Worm (Caenorhabditis elegans) whole organism, L1 larva: Measurements from ENCODE around the gene abi-1.
A peak's percentile ranks its signal among the peaks of the same experiment; 100 is the strongest.

Experiments used
- C04F5.9 ChIP-seq: sonication (generic microtip); optimal IDR thresholded peaks from 2 replicates; lab custom pipeline; 2016; ENCODE audit warnings: missing genetic modification characterization, missing compliant biosample characterization
- F16B12.6 ChIP-seq: fragments of 150-350 bp; optimal IDR thresholded peaks from 2 replicates; lab custom pipeline; 2014; ENCODE audit warnings: missing biosample characterization, missing genetic modification characterization
- aha-1 ChIP-seq: fragments of 150-350 bp; optimal IDR thresholded peaks from 2 replicates; lab custom pipeline; 2014; ENCODE audit warnings: missing biosample characterization, missing genetic modification characterization
- alr-1 ChIP-seq: fragments of 200-800 bp; sonication (Bioruptor generic); optimal IDR thresholded peaks from 2 replicates; lab custom pipeline; 2018; ENCODE audit warnings: borderline replicate concordance, mild to moderate bottlenecking, missing genetic modification characterization, missing compliant biosample characterization
- aly-2 ChIP-seq: fragments of 150-350 bp; optimal IDR thresholded peaks from 2 replicates; lab custom pipeline; 2014; ENCODE audit warnings: missing biosample characterization, missing genetic modification characterization
- ama-1 ChIP-seq: fragments of 150-350 bp; optimal IDR thresholded peaks from 2 replicates; lab custom pipeline; 2014
- blmp-1 ChIP-seq: fragments of 150-350 bp; optimal IDR thresholded peaks from 2 replicates; lab custom pipeline; 2014; ENCODE audit warnings: missing biosample characterization, missing genetic modification characterization
- ceh-63 ChIP-seq: fragments of 200-800 bp; sonication (Bioruptor generic); optimal IDR thresholded peaks from 2 replicates; lab custom pipeline; 2018; ENCODE audit warnings: mild to moderate bottlenecking, missing genetic modification characterization, missing compliant biosample characterization
- ceh-8 ChIP-seq: fragments of 200-800 bp; sonication (Bioruptor generic); optimal IDR thresholded peaks from 2 replicates; lab custom pipeline; 2018; ENCODE audit warnings: mild to moderate bottlenecking, missing genetic modification characterization, moderate library complexity, missing compliant biosample characterization
- ceh-82 ChIP-seq, 3 experiments: fragments of 150-350 bp in 1 of 3; sonication (generic microtip) in 2 of 3; optimal IDR thresholded peaks; 2 replicates each; lab custom pipeline; 2014 to 2017; ENCODE audit warnings: missing biosample characterization in 3 of 3, missing genetic modification characterization in 3 of 3
- ceh-88 ChIP-seq: fragments of 200-800 bp; sonication (Bioruptor generic); IDR thresholded peaks from 2 replicates; pipeline ENCODE4 v1.3.6; 2022; ENCODE audit warnings: missing genetic modification characterization, missing compliant biosample characterization
- ceh-90 ChIP-seq: sonication (generic microtip); optimal IDR thresholded peaks from 2 replicates; lab custom pipeline; 2016; ENCODE audit warnings: missing genetic modification characterization, missing compliant biosample characterization
- ces-1 ChIP-seq: fragments of 150-350 bp; optimal IDR thresholded peaks from 2 replicates; lab custom pipeline; 2014; ENCODE audit warnings: missing biosample characterization, missing genetic modification reagents, missing genetic modification characterization
- efl-1 ChIP-seq, 4 experiments: fragments of 150-350 bp; optimal IDR thresholded peaks in 3 of 4; peaks in 1 of 4; 1 replicate in 1 of 4; 2 replicates in 3 of 4; lab custom pipeline; 2014; ENCODE audit warnings: missing biosample characterization in 2 of 4, missing genetic modification characterization in 2 of 4, missing genetic modification reagents in 2 of 4
- efl-3 ChIP-seq: fragments of 200-800 bp; sonication (Bioruptor generic); optimal IDR thresholded peaks from 2 replicates; lab custom pipeline; 2018; ENCODE audit warnings: mild to moderate bottlenecking, missing genetic modification characterization, missing compliant biosample characterization
- egl-13 ChIP-seq: sonication (generic microtip); optimal IDR thresholded peaks from 2 replicates; lab custom pipeline; 2016; ENCODE audit warnings: missing genotype, missing genetic modification reagents, missing genetic modification characterization, missing compliant biosample characterization
- egl-27 ChIP-seq, 2 experiments: fragments of 150-350 bp in 1 of 2; sonication (generic microtip); optimal IDR thresholded peaks; 3 replicates each; lab custom pipeline; 2017 to 2018; ENCODE audit warnings: missing biosample characterization in 2 of 2, missing genetic modification characterization in 2 of 2, missing genetic modification reagents in 2 of 2
- elt-2 ChIP-seq: sonication (generic microtip); optimal IDR thresholded peaks from 2 replicates; lab custom pipeline; 2016; ENCODE audit warnings: missing genetic modification characterization, mild to moderate bottlenecking, inconsistent platforms, missing compliant biosample characterization, missing genetic modification reagents
- elt-3 ChIP-seq, 6 experiments: fragments of 150-350 bp in 1 of 6; sonication (generic microtip); optimal IDR thresholded peaks; 2 replicates each; lab custom pipeline; 2017 to 2018; ENCODE audit warnings: missing biosample characterization in 6 of 6, missing genetic modification characterization in 6 of 6, inconsistent platforms in 1 of 6
- ets-5 ChIP-seq: fragments of 200-800 bp; sonication (Bioruptor generic); IDR thresholded peaks from 2 replicates; pipeline ENCODE4 v1.3.6; 2022; ENCODE audit warnings: missing genetic modification characterization, missing compliant biosample characterization
- fkh-10 ChIP-seq: sonication (generic microtip); optimal IDR thresholded peaks from 2 replicates; lab custom pipeline; 2017; ENCODE audit warnings: missing biosample characterization, missing genetic modification reagents, missing genetic modification characterization
- fos-1 ChIP-seq: fragments of 150-350 bp; optimal IDR thresholded peaks from 2 replicates; lab custom pipeline; 2014; ENCODE audit warnings: missing biosample characterization, missing genetic modification characterization
- grh-1 ChIP-seq: fragments of 200-800 bp; sonication (Bioruptor generic); IDR thresholded peaks from 2 replicates; pipeline ENCODE4 v1.3.6; 2022; ENCODE audit warnings: missing genetic modification reagents, missing genetic modification characterization, missing compliant biosample characterization
- hlh-17 ChIP-seq: fragments of 200-800 bp; sonication (Bioruptor generic); optimal IDR thresholded peaks from 2 replicates; lab custom pipeline; 2018; ENCODE audit warnings: missing genetic modification characterization, mild to moderate bottlenecking, missing compliant biosample characterization, moderate library complexity, borderline replicate concordance
- hlh-4 ChIP-seq: sonication (generic microtip); optimal IDR thresholded peaks from 2 replicates; lab custom pipeline; 2016; ENCODE audit warnings: mild to moderate bottlenecking, missing genetic modification characterization, missing compliant biosample characterization
- irx-1 ChIP-seq: sonication (generic microtip); optimal IDR thresholded peaks from 2 replicates; lab custom pipeline; 2016; ENCODE audit warnings: missing genetic modification characterization, missing compliant biosample characterization
- isw-1 ChIP-seq: fragments of 200-800 bp; sonication (Bioruptor generic); IDR thresholded peaks from 2 replicates; pipeline ENCODE4 v1.3.6; 2022; ENCODE audit warnings: missing genetic modification characterization, missing compliant biosample characterization
- lin-13 ChIP-seq: fragments of 150-350 bp; optimal IDR thresholded peaks from 2 replicates; lab custom pipeline; 2014; ENCODE audit warnings: missing biosample characterization, missing genetic modification reagents, missing genetic modification characterization
- lin-14 ChIP-seq: fragments of 200-800 bp; sonication (Bioruptor generic); optimal IDR thresholded peaks from 2 replicates; lab custom pipeline; 2018; ENCODE audit warnings: mild to moderate bottlenecking, missing genetic modification characterization, moderate library complexity, missing compliant biosample characterization
- lin-15B ChIP-seq: fragments of 150-350 bp; sonication (generic microtip); optimal IDR thresholded peaks from 3 replicates; lab custom pipeline; 2014; ENCODE audit warnings: missing biosample characterization, missing genetic modification characterization
- lir-3 ChIP-seq: sonication (generic microtip); optimal IDR thresholded peaks from 2 replicates; lab custom pipeline; 2016; ENCODE audit warnings: mild to moderate bottlenecking, missing genetic modification characterization, moderate library complexity, missing compliant biosample characterization; ENCODE audit not compliant: poor library complexity
- mef-2 ChIP-seq: fragments of 150-350 bp; optimal IDR thresholded peaks from 2 replicates; lab custom pipeline; 2014; ENCODE audit warnings: missing biosample characterization, missing genetic modification characterization
- nhr-11 ChIP-seq: fragments of 150-350 bp; optimal IDR thresholded peaks from 2 replicates; lab custom pipeline; 2014; ENCODE audit warnings: missing biosample characterization, missing genetic modification characterization
- nhr-12 ChIP-seq: sonication (generic microtip); optimal IDR thresholded peaks from 2 replicates; lab custom pipeline; 2017; ENCODE audit warnings: missing biosample characterization, missing genetic modification characterization
- nhr-47 ChIP-seq: sonication (generic microtip); optimal IDR thresholded peaks from 2 replicates; lab custom pipeline; 2016; ENCODE audit warnings: mild to moderate bottlenecking, missing genetic modification characterization, moderate library complexity, missing compliant biosample characterization
- nhr-77 ChIP-seq: fragments of 150-350 bp; optimal IDR thresholded peaks from 2 replicates; lab custom pipeline; 2014; ENCODE audit warnings: missing biosample characterization, missing genetic modification characterization
- nhr-85 ChIP-seq: sonication (generic microtip); peaks from one replicate; lab custom pipeline; 2016; ENCODE audit warnings: missing genetic modification characterization, inconsistent platforms, missing compliant biosample characterization
- nhr-90 ChIP-seq: sonication (generic microtip); optimal IDR thresholded peaks from 2 replicates; lab custom pipeline; 2016; ENCODE audit warnings: mild to moderate bottlenecking, missing genetic modification characterization, missing compliant biosample characterization; ENCODE audit not compliant: poor library complexity
- pag-3 ChIP-seq: sonication (generic microtip); optimal IDR thresholded peaks from 2 replicates; lab custom pipeline; 2017; ENCODE audit warnings: missing genetic modification characterization, mild to moderate bottlenecking, missing compliant biosample characterization, antibody characterized with exemption, borderline replicate concordance; ENCODE audit not compliant: insufficient read depth
- snpc-4 ChIP-seq: fragments of 150-350 bp; optimal IDR thresholded peaks from 2 replicates; lab custom pipeline; 2014; ENCODE audit warnings: missing biosample characterization, missing genetic modification characterization
- snu-23 ChIP-seq: sonication (generic microtip); optimal IDR thresholded peaks from 2 replicates; lab custom pipeline; 2016; ENCODE audit warnings: missing genetic modification characterization, missing compliant biosample characterization
- sox-4 ChIP-seq: sonication (generic microtip); optimal IDR thresholded peaks from 2 replicates; lab custom pipeline; 2016; ENCODE audit warnings: missing genetic modification characterization, missing compliant biosample characterization
- sptf-1 ChIP-seq: fragments of 150-350 bp; optimal IDR thresholded peaks from 2 replicates; lab custom pipeline; 2014; ENCODE audit warnings: missing biosample characterization, missing genetic modification characterization
- sup-37 ChIP-seq: fragments of 200-800 bp; sonication (Bioruptor generic); optimal IDR thresholded peaks from 2 replicates; lab custom pipeline; 2018; ENCODE audit warnings: mild to moderate bottlenecking, missing genetic modification characterization, missing compliant biosample characterization
- swsn-7 ChIP-seq: sonication (generic microtip); optimal IDR thresholded peaks from 2 replicates; lab custom pipeline; 2016; ENCODE audit warnings: missing genetic modification characterization, missing compliant biosample characterization
- tbx-2 ChIP-seq: sonication (generic microtip); optimal IDR thresholded peaks from 2 replicates; lab custom pipeline; 2016; ENCODE audit warnings: missing genetic modification characterization, missing compliant biosample characterization
- tlp-1 ChIP-seq: fragments of 150-350 bp; optimal IDR thresholded peaks from 2 replicates; lab custom pipeline; 2014; ENCODE audit warnings: missing biosample characterization, missing genetic modification characterization
- unc-30 ChIP-seq: sonication (generic microtip); optimal IDR thresholded peaks from 2 replicates; lab custom pipeline; 2017; ENCODE audit warnings: missing biosample characterization, missing genetic modification characterization
- unc-62 ChIP-seq: fragments of 150-350 bp; optimal IDR thresholded peaks from 2 replicates; lab custom pipeline; 2014; ENCODE audit warnings: missing biosample characterization, missing genetic modification reagents, missing genetic modification characterization
- vab-15 ChIP-seq: sonication (generic microtip); optimal IDR thresholded peaks from 2 replicates; lab custom pipeline; 2017; ENCODE audit warnings: missing genotype, mild to moderate bottlenecking, missing genetic modification characterization, missing compliant biosample characterization
- zip-4 ChIP-seq: fragments of 200-800 bp; sonication (Bioruptor generic); optimal IDR thresholded peaks from 2 replicates; lab custom pipeline; 2018; ENCODE audit warnings: mild to moderate bottlenecking, missing genetic modification characterization, moderate library complexity, missing compliant biosample characterization
- ztf-11 ChIP-seq, 2 experiments: sonication (generic microtip); optimal IDR thresholded peaks; 2 replicates each; lab custom pipeline; 2016 to 2017; ENCODE audit warnings: missing genetic modification characterization in 2 of 2, missing biosample characterization in 1 of 2, missing compliant biosample characterization in 1 of 2

abi-1 gene

ce11 chrIII:5721888-5722287, 29.3 kb upstream of the abi-1 start:
- TF ChIP-seq lin-14 (GFP tag; lab: Kevin White, UChicago) (peak; percentile 77), efl-1 (optimal IDR thresholded peaks at IDR 0.05; lab: Kevin White, UChicago) (peak; percentile 91 to 93), efl-1 (GFP tag; optimal IDR thresholded peaks at IDR 0.05 in 1 of 2; lab: Kevin White, UChicago) (peak; percentile 90 to 99), fos-1 (tag; lab: Kevin White, UChicago) (peak; percentile 28), elt-2 (tag; lab: Kevin White, UChicago) (peak; percentile 96), elt-3 (tag; optimal IDR thresholded peaks at IDR 0.05; lab: Kevin White, UChicago) (peak in 3 of 6 experiments; percentile 5 to 68 (median 33)), aha-1 (tag; lab: Kevin White, UChicago) (no peak), mef-2 (tag; lab: Kevin White, UChicago) (no peak), snu-23 (GFP tag; lab: Kevin White, UChicago) (peak; percentile 83), ceh-63 (GFP tag; lab: Kevin White, UChicago) (no peak), efl-3 (GFP tag; lab: Kevin White, UChicago) (peak; percentile 37), fkh-10 (peak; percentile 34), zip-4 (GFP tag; lab: Kevin White, UChicago) (peak; percentile 51), egl-27 (tag; optimal IDR thresholded peaks at IDR 0.05; lab: Kevin White, UChicago) (no peak), F16B12.6 (no peak), ceh-8 (GFP tag; lab: Kevin White, UChicago) (peak; percentile 13), aly-2 (tag; lab: Kevin White, UChicago) (no peak), pag-3 (tag; lab: Kevin White, UChicago) (peak; percentile 69), hlh-17 (GFP tag; lab: Kevin White, UChicago) (no peak), ces-1 (GFP tag; lab: Kevin White, UChicago) (no peak), lin-15B (tag; lab: Kevin White, UChicago) (peak; percentile 4), unc-30 (tag; lab: Kevin White, UChicago) (no peak), unc-62 (GFP tag; lab: Kevin White, UChicago) (no peak), nhr-90 (tag; lab: Kevin White, UChicago) (peak; percentile 93), irx-1 (tag; lab: Kevin White, UChicago) (peak; percentile 92), nhr-12 (no peak), egl-13 (tag; lab: Kevin White, UChicago) (peak; percentile 80), ets-5 (GFP tag; lab: Robert Waterston, UW) (no peak), sptf-1 (tag; lab: Kevin White, UChicago) (no peak), hlh-4 (tag; lab: Kevin White, UChicago) (peak; percentile 13), swsn-7 (tag; lab: Kevin White, UChicago) (peak; percentile 78), lin-13 (GFP tag; lab: Kevin White, UChicago) (peak; percentile 66), ceh-90 (tag; lab: Kevin White, UChicago) (peak; percentile 94), sup-37 (GFP tag; lab: Kevin White, UChicago) (peak; percentile 52), vab-15 (tag; lab: Kevin White, UChicago) (no peak), blmp-1 (tag; lab: Kevin White, UChicago) (no peak), tlp-1 (no peak), lir-3 (tag; lab: Kevin White, UChicago) (peak; percentile 94), nhr-47 (tag; lab: Kevin White, UChicago) (peak; percentile 88), isw-1 (GFP tag; lab: Robert Waterston, UW) (peak; percentile 54), tbx-2 (tag; lab: Kevin White, UChicago) (peak; percentile 87), ama-1 (lab: Kevin White, UChicago) (no peak), snpc-4 (tag; lab: Kevin White, UChicago) (no peak), ceh-88 (GFP tag; lab: Robert Waterston, UW) (no peak), ceh-82 (tag; optimal IDR thresholded peaks at IDR 0.05; lab: Kevin White, UChicago) (peak; percentile 45 to 66 (median 60)), sox-4 (peak; percentile 93), alr-1 (no peak), C04F5.9 (peak; percentile 79), grh-1 (peak; percentile 65), ztf-11 (tag; optimal IDR thresholded peaks at IDR 0.05; lab: Kevin White, UChicago) (peak in 1 of 2 experiments; percentile 88), nhr-85 (peak; percentile 89), nhr-77 (peak; percentile 22), nhr-11 (tag; lab: Kevin White, UChicago) (peak; percentile 34)
